Worm (Caenorhabditis elegans): ENCODE measurements around the gene K11H12.5.

DNA sequence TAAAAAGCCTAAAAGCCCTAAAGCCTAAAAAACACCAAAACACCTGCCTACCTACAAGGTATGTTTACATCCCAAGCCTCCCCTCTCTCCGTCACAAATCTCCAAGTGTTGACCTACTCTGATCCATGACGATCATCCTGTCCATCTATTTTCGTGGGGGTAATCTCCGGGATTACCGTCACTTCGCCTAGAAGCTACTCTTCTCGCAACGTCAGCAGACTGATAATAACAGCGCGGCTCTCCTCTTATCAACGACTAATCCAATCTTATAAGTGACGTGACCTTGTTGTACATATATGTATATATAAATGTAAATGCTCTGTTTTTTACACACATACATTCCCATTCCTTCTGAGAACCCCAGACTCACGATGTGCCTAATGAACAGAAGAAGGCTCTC is 28.0 kb upstream of the K11H12.5 start:
- TF ChIP-seq sptf-1 (tag; optimal IDR thresholded peaks at IDR 0.05), result no peak
- TF ChIP-seq elt-3 (tag; optimal IDR thresholded peaks at IDR 0.05), result no peak
- no peak for TF ChIP-seq snpc-4 (tag; optimal IDR thresholded peaks at IDR 0.05)
- no peak for TF ChIP-seq mep-1 (tag; optimal IDR thresholded peaks at IDR 0.05)
- TF ChIP-seq nhr-76 (tag; optimal IDR thresholded peaks at IDR 0.05), result no peak
- TF ChIP-seq pha-4 (tag; optimal IDR thresholded peaks at IDR 0.05), result no peak
- no peak for TF ChIP-seq ztf-11 (tag; optimal IDR thresholded peaks at IDR 0.05)
- TF ChIP-seq lin-13 (tag; optimal IDR thresholded peaks at IDR 0.05), result no peak

Measured in whole organism, mixed stage, embryonic.